Fruit fly (Drosophila melanogaster) whole organism, prepupa: ENCODE data around the gene CG18095.

ENCODE experiments used
- Blimp-1 ChIP-seq: fragments of 200-800 bp; sonication (Bioruptor generic); optimal IDR thresholded peaks from 3 replicates; lab custom pipeline; 2017; ENCODE audit warnings: missing biosample characterization, missing genetic modification characterization, mild to moderate bottlenecking, moderate library complexity, missing genetic modification reagents
- CG10631 ChIP-seq: fragments of 200-800 bp; sonication (Bioruptor generic); optimal IDR thresholded peaks from 2 replicates; lab custom pipeline; 2016; ENCODE audit warnings: missing biosample characterization, missing genetic modification characterization
- CG10669 ChIP-seq: fragments of 200-800 bp; sonication (Bioruptor generic); optimal IDR thresholded peaks from 3 replicates; lab custom pipeline; 2018; ENCODE audit warnings: missing biosample characterization, mild to moderate bottlenecking, missing genetic modification characterization, moderate library complexity
- CG11294 ChIP-seq: fragments of 200-800 bp; sonication (Bioruptor generic); IDR thresholded peaks from 2 replicates; pipeline ENCODE4 v1.3.6; 2022; ENCODE audit warnings: missing biosample characterization, missing genetic modification characterization
- CG11762 ChIP-seq: fragments of 200-800 bp; sonication (Bioruptor generic); optimal IDR thresholded peaks from 3 replicates; lab custom pipeline; 2016; ENCODE audit warnings: missing biosample characterization, missing genetic modification characterization; ENCODE audit not compliant: insufficient read depth
- CG11902 ChIP-seq: fragments of 200-800 bp; sonication (Bioruptor generic); optimal IDR thresholded peaks from 3 replicates; lab custom pipeline; 2016; ENCODE audit warnings: missing biosample characterization, missing genetic modification characterization
- CG15336 ChIP-seq: fragments of 200-800 bp; sonication (Bioruptor generic); IDR thresholded peaks from 2 replicates; pipeline ENCODE4 v1.3.6; 2022; ENCODE audit warnings: missing biosample characterization, missing genetic modification characterization
- CG1621 ChIP-seq: fragments of 200-800 bp; sonication (Bioruptor generic); optimal IDR thresholded peaks from 3 replicates; lab custom pipeline; 2018; ENCODE audit warnings: missing biosample characterization, mild to moderate bottlenecking, missing genetic modification characterization
- CG16779 ChIP-seq: fragments of 200-800 bp; sonication (Bioruptor generic); optimal IDR thresholded peaks from 3 replicates; lab custom pipeline; 2017; ENCODE audit warnings: missing biosample characterization, mild to moderate bottlenecking, missing genetic modification characterization
- CG3032 ChIP-seq: fragments of 200-800 bp; optimal IDR thresholded peaks from 2 replicates; lab custom pipeline; 2019; ENCODE audit warnings: missing biosample characterization, mild to moderate bottlenecking, missing genetic modification characterization, moderate library complexity
- CG31627 ChIP-seq: fragments of 200-800 bp; sonication (Bioruptor generic); optimal IDR thresholded peaks from 3 replicates; lab custom pipeline; 2016; ENCODE audit warnings: missing biosample characterization, missing genetic modification characterization
- CG34406 ChIP-seq: fragments of 200-800 bp; sonication (Bioruptor generic); optimal IDR thresholded peaks from 3 replicates; lab custom pipeline; 2016; ENCODE audit warnings: missing biosample characterization, missing genetic modification characterization
- CG3919 ChIP-seq: fragments of 200-800 bp; sonication (Bioruptor generic); optimal IDR thresholded peaks from 3 replicates; lab custom pipeline; 2016; ENCODE audit warnings: missing biosample characterization, missing genetic modification characterization
- CG4318 ChIP-seq: fragments of 200-800 bp; sonication (Bioruptor generic); optimal IDR thresholded peaks from 3 replicates; lab custom pipeline; 2017; ENCODE audit warnings: missing biosample characterization, mild to moderate bottlenecking, missing genetic modification characterization
- CG6163 ChIP-seq: fragments of 200-800 bp; sonication (Bioruptor generic); IDR thresholded peaks from 3 replicates; pipeline ENCODE4 v1.3.6; 2022; ENCODE audit warnings: missing biosample characterization, missing genetic modification characterization
- CG6276 ChIP-seq: fragments of 200-800 bp; sonication (Bioruptor generic); optimal IDR thresholded peaks from 2 replicates; lab custom pipeline; 2017; ENCODE audit warnings: missing biosample characterization, mild to moderate bottlenecking, missing genetic modification characterization
- CG6792 ChIP-seq: fragments of 200-800 bp; sonication (Bioruptor generic); optimal IDR thresholded peaks from 3 replicates; lab custom pipeline; 2016; ENCODE audit warnings: missing biosample characterization, missing genetic modification characterization
- CG6808 ChIP-seq: fragments of 200-800 bp; sonication (Bioruptor generic); optimal IDR thresholded peaks from 3 replicates; lab custom pipeline; 2017; ENCODE audit warnings: missing biosample characterization, missing genetic modification characterization, mild to moderate bottlenecking, moderate library complexity, missing genetic modification reagents
- CG6854 ChIP-seq: fragments of 200-800 bp; sonication (Bioruptor generic); optimal IDR thresholded peaks from 2 replicates; lab custom pipeline; 2017; ENCODE audit warnings: missing biosample characterization, mild to moderate bottlenecking, missing genetic modification characterization
- CG7368 ChIP-seq: fragments of 200-800 bp; sonication (Bioruptor generic); optimal IDR thresholded peaks from 3 replicates; lab custom pipeline; 2016; ENCODE audit warnings: missing biosample characterization, missing genetic modification characterization
- CG8319 ChIP-seq: fragments of 200-800 bp; sonication (Bioruptor generic); optimal IDR thresholded peaks from 3 replicates; lab custom pipeline; 2016; ENCODE audit warnings: missing biosample characterization, missing genetic modification characterization
- CG8632 ChIP-seq: fragments of 200-800 bp; sonication (Bioruptor generic); optimal IDR thresholded peaks from 3 replicates; lab custom pipeline; 2016; ENCODE audit warnings: missing biosample characterization, missing genetic modification characterization
- CG9139 ChIP-seq: fragments of 200-800 bp; sonication (Bioruptor generic); optimal IDR thresholded peaks from 3 replicates; lab custom pipeline; 2017; ENCODE audit warnings: missing biosample characterization, mild to moderate bottlenecking, missing genetic modification characterization
- Eip75B ChIP-seq: fragments of 200-800 bp; sonication (Bioruptor generic); optimal IDR thresholded peaks from 3 replicates; lab custom pipeline; 2016; ENCODE audit warnings: missing biosample characterization, missing genetic modification characterization
- Eip78C ChIP-seq: fragments of 200-800 bp; sonication (Bioruptor generic); peaks from one replicate; lab custom pipeline; 2016; ENCODE audit warnings: missing biosample characterization, missing genetic modification characterization
- Eip93F ChIP-seq: fragments of 200-800 bp; sonication (Bioruptor generic); optimal IDR thresholded peaks from 2 replicates; lab custom pipeline; 2016; ENCODE audit warnings: missing biosample characterization, mild to moderate bottlenecking, missing genetic modification characterization
- Ets21C ChIP-seq: fragments of 200-800 bp; sonication (Bioruptor generic); optimal IDR thresholded peaks from 3 replicates; lab custom pipeline; 2016; ENCODE audit warnings: missing biosample characterization, missing genetic modification characterization
- Ets96B ChIP-seq: fragments of 200-800 bp; optimal IDR thresholded peaks from 2 replicates; lab custom pipeline; 2019; ENCODE audit warnings: missing biosample characterization, mild to moderate bottlenecking, missing genetic modification characterization, moderate library complexity
- Gug ChIP-seq: fragments of 200-800 bp; sonication (Bioruptor generic); IDR thresholded peaks from 2 replicates; pipeline ENCODE4 v1.3.6; 2022; ENCODE audit warnings: missing biosample characterization, missing genetic modification characterization
- Hr38 ChIP-seq: sonication (Bioruptor generic); optimal IDR thresholded peaks from 2 replicates; lab custom pipeline; 2016; ENCODE audit warnings: missing biosample characterization, missing genetic modification characterization
- Hr39 ChIP-seq: fragments of 200-800 bp; sonication (Bioruptor generic); optimal IDR thresholded peaks from 2 replicates; lab custom pipeline; 2016; ENCODE audit warnings: missing biosample characterization, missing genetic modification characterization
- Hr4 ChIP-seq: fragments of 200-800 bp; sonication (Bioruptor generic); optimal IDR thresholded peaks from 3 replicates; lab custom pipeline; 2016; ENCODE audit warnings: missing biosample characterization, missing genetic modification characterization
- Met ChIP-seq: fragments of 200-800 bp; sonication (Bioruptor generic); optimal IDR thresholded peaks from 3 replicates; lab custom pipeline; 2016; ENCODE audit warnings: missing biosample characterization, missing genetic modification characterization
- Sox102F ChIP-seq: fragments of 200-800 bp; sonication (Bioruptor generic); optimal IDR thresholded peaks from 2 replicates; lab custom pipeline; 2016; ENCODE audit warnings: missing biosample characterization, mild to moderate bottlenecking, missing genetic modification characterization
- Sox14 ChIP-seq: fragments of 200-800 bp; sonication (Bioruptor generic); optimal IDR thresholded peaks from 3 replicates; lab custom pipeline; 2016; ENCODE audit warnings: missing biosample characterization, missing genetic modification characterization
- Sox15 ChIP-seq: fragments of 200-800 bp; sonication (Bioruptor generic); optimal IDR thresholded peaks from 3 replicates; lab custom pipeline; 2016; ENCODE audit warnings: missing biosample characterization, missing genetic modification characterization
- achi ChIP-seq: fragments of 200-800 bp; sonication (Bioruptor generic); optimal IDR thresholded peaks from 3 replicates; lab custom pipeline; 2016; ENCODE audit warnings: missing biosample characterization, missing genetic modification characterization
- acj6 ChIP-seq: fragments of 200-800 bp; sonication (Bioruptor generic); optimal IDR thresholded peaks from 3 replicates; lab custom pipeline; 2016; ENCODE audit warnings: missing biosample characterization, missing genetic modification characterization
- cyc ChIP-seq: fragments of 200-800 bp; sonication (Bioruptor generic); optimal IDR thresholded peaks from 3 replicates; lab custom pipeline; 2016; ENCODE audit warnings: missing biosample characterization, missing genetic modification characterization
- dsx ChIP-seq: fragments of 200-800 bp; optimal IDR thresholded peaks from 3 replicates; lab custom pipeline; 2019; ENCODE audit warnings: missing biosample characterization, mild to moderate bottlenecking, missing genetic modification characterization, moderate library complexity; ENCODE audit not compliant: poor library complexity, severe bottlenecking
- eg ChIP-seq: fragments of 200-800 bp; sonication (Bioruptor generic); IDR thresholded peaks from 3 replicates; pipeline ENCODE4 v1.3.6; 2022; ENCODE audit warnings: missing biosample characterization, missing genetic modification characterization
- fd59A ChIP-seq: fragments of 200-800 bp; sonication (Bioruptor generic); optimal IDR thresholded peaks from 2 replicates; lab custom pipeline; 2017; ENCODE audit warnings: missing biosample characterization, mild to moderate bottlenecking, missing genetic modification characterization, missing genetic modification reagents
- fd85E ChIP-seq: fragments of 200-800 bp; sonication (Bioruptor generic); optimal IDR thresholded peaks from 3 replicates; lab custom pipeline; 2016; ENCODE audit warnings: missing biosample characterization, missing genetic modification characterization
- fkh ChIP-seq: fragments of 200-800 bp; sonication (Bioruptor generic); optimal IDR thresholded peaks from 3 replicates; lab custom pipeline; 2017; ENCODE audit warnings: missing biosample characterization, mild to moderate bottlenecking, missing genetic modification characterization, moderate library complexity
- lz ChIP-seq: fragments of 200-800 bp; sonication (Bioruptor generic); optimal IDR thresholded peaks from 3 replicates; lab custom pipeline; 2016; ENCODE audit warnings: missing biosample characterization, missing genetic modification characterization
- pdm3 ChIP-seq: fragments of 200-800 bp; sonication (Bioruptor generic); optimal IDR thresholded peaks from 3 replicates; lab custom pipeline; 2016; ENCODE audit warnings: missing biosample characterization, missing genetic modification characterization
- salr ChIP-seq, 2 experiments: fragments of 200-800 bp; sonication (Bioruptor generic); optimal IDR thresholded peaks; 3 replicates each; lab custom pipeline; 2016 to 2018; ENCODE audit warnings: missing biosample characterization in 2 of 2, missing genetic modification characterization in 2 of 2, mild to moderate bottlenecking in 1 of 2
- spab ChIP-seq: fragments of 200-800 bp; sonication (Bioruptor generic); optimal IDR thresholded peaks from 2 replicates; lab custom pipeline; 2017; ENCODE audit warnings: missing biosample characterization, mild to moderate bottlenecking, missing genetic modification characterization, missing genetic modification reagents
- svp ChIP-seq: fragments of 200-800 bp; sonication (Bioruptor generic); peaks from one replicate; lab custom pipeline; 2016; ENCODE audit warnings: missing biosample characterization, missing genetic modification characterization
- topi ChIP-seq: fragments of 200-800 bp; sonication (Bioruptor generic); optimal IDR thresholded peaks from 3 replicates; lab custom pipeline; 2016; ENCODE audit warnings: missing biosample characterization, missing genetic modification characterization
- vri ChIP-seq: fragments of 200-800 bp; sonication (Bioruptor generic); optimal IDR thresholded peaks from 3 replicates; lab custom pipeline; 2016; ENCODE audit warnings: missing biosample characterization, mild to moderate bottlenecking, missing genetic modification characterization

CG18095 gene

dm6 chr2L:14020875-14021643, 10.3 kb downstream of the CG18095 start:
- TF ChIP-seq Hr39 (peak; percentile 29), eg (GFP tag; lab: Robert Waterston, UW) (peak; percentile 82), fd59A (GFP tag; lab: Kevin White, UChicago) (peak; percentile 51), Gug (peak; percentile 68), CG10631 (GFP tag; lab: Kevin White, UChicago) (peak; percentile 71), topi (GFP tag; lab: Kevin White, UChicago) (peak; percentile 64), fd85E (GFP tag; lab: Kevin White, UChicago) (no peak), acj6 (GFP tag; lab: Kevin White, UChicago) (peak; percentile 63), CG6792 (GFP tag; lab: Kevin White, UChicago) (peak; percentile 47), salr (GFP tag; optimal IDR thresholded peaks at IDR 0.05; lab: Kevin White, UChicago) (peak; percentile 44 to 84), Met (peak; percentile 42), pdm3 (peak; percentile 72), svp (GFP tag; lab: Kevin White, UChicago) (no peak), Eip75B (no peak), Ets21C (GFP tag; lab: Kevin White, UChicago) (peak; percentile 13), CG11762 (GFP tag; lab: Kevin White, UChicago) (no peak), Sox14 (GFP tag; lab: Kevin White, UChicago) (peak; percentile 72), Hr4 (GFP tag; lab: Kevin White, UChicago) (peak; percentile 76), CG34406 (GFP tag; lab: Kevin White, UChicago) (peak; percentile 58), CG8319 (GFP tag; lab: Kevin White, UChicago) (no peak), CG6276 (GFP tag; lab: Kevin White, UChicago) (peak; percentile 41), cyc (peak; percentile 45), CG10669 (GFP tag; lab: Kevin White, UChicago) (peak; percentile 49), CG6854 (GFP tag; lab: Kevin White, UChicago) (no peak), Hr38 (GFP tag; lab: Kevin White, UChicago) (no peak), fkh (GFP tag; lab: Kevin White, UChicago) (peak; percentile 55), CG1621 (peak; percentile 74), CG6808 (GFP tag; lab: Kevin White, UChicago) (no peak), CG15336 (GFP tag; lab: Robert Waterston, UW) (peak; percentile 71), CG11902 (GFP tag; lab: Kevin White, UChicago) (peak; percentile 12), dsx (GFP tag; lab: Kevin White, UChicago) (peak; percentile 60), Eip78C (peak; percentile 93), CG9139 (GFP tag; lab: Kevin White, UChicago) (no peak), achi (GFP tag; lab: Kevin White, UChicago) (peak; percentile 57), CG7368 (GFP tag; lab: Kevin White, UChicago) (peak; percentile 41), CG8632 (GFP tag; lab: Kevin White, UChicago) (no peak), Eip93F (no peak), CG11294 (peak; percentile 39), CG3919 (GFP tag; lab: Kevin White, UChicago) (peak; percentile 66), CG6163 (peak; percentile 81), Ets96B (tag; lab: Kevin White, UChicago) (peak; percentile 48), lz (peak; percentile 54), vri (GFP tag; lab: Kevin White, UChicago) (peak; percentile 55), CG16779 (tag; lab: Kevin White, UChicago) (peak; percentile 20), spab (GFP tag; lab: Kevin White, UChicago) (peak; percentile 22), Sox15 (GFP tag; lab: Kevin White, UChicago) (peak; percentile 9), CG31627 (peak; percentile 51), CG4318 (GFP tag; lab: Kevin White, UChicago) (peak; percentile 49), Blimp-1 (peak; percentile 11), CG3032 (tag; lab: Kevin White, UChicago) (peak; percentile 70), Sox102F (GFP tag; lab: Kevin White, UChicago) (peak; percentile 76)
